Fruit fly (Drosophila melanogaster): ENCODE measurements around the gene Ccdc39.

Gene Ccdc39

DNA sequence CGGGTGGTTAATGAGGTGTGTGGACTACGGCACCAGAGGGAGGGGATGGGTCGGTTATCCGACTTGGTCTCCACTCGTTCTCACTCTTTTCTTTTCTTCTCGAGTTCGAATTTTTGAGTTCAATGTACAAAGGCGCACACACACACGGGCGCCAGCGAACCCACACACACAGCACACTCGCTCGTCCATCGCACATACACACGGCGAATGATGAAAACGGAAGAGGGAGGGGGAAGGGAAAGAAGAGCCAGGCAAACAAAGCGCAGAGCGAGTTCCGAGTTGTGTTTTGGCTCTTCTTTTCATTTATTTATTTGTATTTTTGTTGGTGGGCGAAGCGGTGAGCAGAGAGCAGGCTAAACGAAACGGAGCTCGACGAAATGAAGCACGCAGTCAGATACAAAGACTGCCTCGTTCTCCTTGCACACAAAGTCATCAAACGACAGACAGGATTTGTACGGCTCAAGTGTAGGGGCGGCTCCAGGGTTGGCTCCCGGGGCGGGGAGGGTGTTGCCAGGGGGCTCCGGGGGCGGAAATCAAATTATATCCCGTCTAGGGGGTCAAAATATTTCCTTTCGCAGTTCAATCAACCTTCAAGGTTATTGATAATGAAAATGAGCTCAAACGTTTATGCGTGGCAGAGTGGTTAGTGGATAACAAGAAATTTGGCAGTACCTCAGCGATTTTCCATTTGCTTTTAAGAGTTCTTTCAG lies 25.6 kb upstream of the Ccdc39 start:
- TF ChIP-seq EcR (GFP tag; optimal IDR thresholded peaks at IDR 0.05), result peak; percentile 84 to 87
- TF ChIP-seq usp (GFP tag; optimal IDR thresholded peaks at IDR 0.05), result no peak

DNA sequence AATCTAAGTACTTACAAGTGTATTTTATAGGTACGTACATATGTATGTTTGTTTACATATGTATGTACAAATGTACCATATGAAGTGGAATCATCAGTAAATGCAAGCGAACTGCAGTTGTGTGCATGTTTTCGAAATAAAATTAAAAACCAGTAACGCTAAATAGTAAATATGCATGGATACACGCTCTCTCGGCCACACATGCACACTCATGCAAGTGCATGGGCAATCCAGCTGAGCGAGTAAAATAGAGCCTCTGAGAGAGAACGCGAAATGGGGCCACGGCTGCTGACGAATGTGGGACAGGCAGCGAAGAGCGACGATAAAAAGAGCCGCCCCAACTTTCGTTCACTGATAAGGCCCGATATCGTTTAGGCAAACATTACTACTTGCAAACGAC lies 23.1 kb upstream of the Ccdc39 start:
- TF ChIP-seq EcR (GFP tag; optimal IDR thresholded peaks at IDR 0.05) (no peak), pan (optimal IDR thresholded peaks at IDR 0.05) (no peak), psq (optimal IDR thresholded peaks at IDR 0.05) (no peak), usp (GFP tag; optimal IDR thresholded peaks at IDR 0.05) (no peak), Dll (optimal IDR thresholded peaks at IDR 0.05) (no peak), CG8478 (optimal IDR thresholded peaks at IDR 0.05) (no peak)

DNA sequence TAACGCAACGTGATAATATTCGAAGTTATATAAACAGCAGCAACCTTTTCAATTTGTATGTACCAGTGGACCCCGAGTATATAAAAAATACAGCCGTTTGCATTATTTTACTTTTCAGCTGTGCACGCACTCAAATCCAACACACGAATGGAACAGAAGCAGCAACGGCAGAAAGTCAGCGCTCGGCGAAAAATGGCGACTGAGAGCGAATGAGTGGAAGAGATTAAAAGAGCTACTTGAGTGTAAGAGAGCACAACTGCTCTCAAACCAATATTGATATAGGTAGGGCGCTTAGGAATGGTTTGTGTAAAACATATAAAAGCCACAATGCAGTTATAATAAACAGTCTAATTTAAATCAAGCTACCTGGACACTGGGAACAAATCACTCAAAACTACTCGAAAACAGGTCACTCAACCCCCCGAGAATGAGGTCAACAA lies 21.8 kb upstream of the Ccdc39 start:
- no peak for TF ChIP-seq psq (optimal IDR thresholded peaks at IDR 0.05)
- peak; percentile 76 to 78 for TF ChIP-seq EcR (GFP tag; optimal IDR thresholded peaks at IDR 0.05)

DNA sequence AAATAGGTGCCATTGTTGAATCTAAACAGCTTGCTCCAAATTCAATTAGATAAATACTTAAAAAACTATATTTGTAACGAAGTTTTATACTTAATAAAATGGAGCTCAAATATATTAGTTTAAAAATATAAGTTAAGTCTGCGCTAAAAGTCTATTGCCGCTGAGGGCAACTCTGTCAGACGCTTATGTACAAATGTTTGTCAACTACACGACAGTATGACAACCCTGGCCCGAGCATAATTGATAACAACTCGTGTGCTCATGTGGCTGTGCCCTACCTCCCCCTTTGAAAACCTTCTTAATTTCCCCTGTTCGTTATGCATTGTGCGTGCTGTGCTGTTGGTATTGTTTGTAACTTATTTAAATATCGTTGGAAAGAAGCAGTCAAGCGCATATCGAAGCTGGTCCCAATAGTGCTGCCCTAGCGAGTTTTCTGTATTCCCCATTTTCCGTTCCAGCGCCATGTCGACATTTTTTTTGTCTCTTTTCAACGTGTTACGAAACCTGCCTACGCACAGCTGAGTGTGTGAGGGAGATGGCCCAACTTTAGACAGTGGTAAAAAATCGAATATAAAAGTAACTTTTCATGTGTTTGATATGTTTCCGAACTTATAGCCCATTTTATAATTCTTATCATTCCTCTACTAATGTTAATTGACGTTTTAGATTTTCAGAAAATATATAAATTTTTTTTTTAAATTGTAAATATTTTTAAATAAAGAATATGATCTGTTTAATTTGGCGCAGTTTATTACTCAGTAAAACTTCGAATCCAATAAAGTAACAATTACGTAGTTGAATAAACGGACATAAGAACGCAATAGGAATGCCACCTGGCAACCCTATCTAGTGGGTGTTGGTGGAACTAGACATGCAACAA lies 20.5 kb upstream of the Ccdc39 start:
- TF ChIP-seq psq (optimal IDR thresholded peaks at IDR 0.05) (no peak), usp (GFP tag; optimal IDR thresholded peaks at IDR 0.05) (no peak), EcR (GFP tag; optimal IDR thresholded peaks at IDR 0.05) (no peak), CG8478 (optimal IDR thresholded peaks at IDR 0.05) (no peak), Dll (optimal IDR thresholded peaks at IDR 0.05) (no peak), pan (optimal IDR thresholded peaks at IDR 0.05) (no peak)

DNA sequence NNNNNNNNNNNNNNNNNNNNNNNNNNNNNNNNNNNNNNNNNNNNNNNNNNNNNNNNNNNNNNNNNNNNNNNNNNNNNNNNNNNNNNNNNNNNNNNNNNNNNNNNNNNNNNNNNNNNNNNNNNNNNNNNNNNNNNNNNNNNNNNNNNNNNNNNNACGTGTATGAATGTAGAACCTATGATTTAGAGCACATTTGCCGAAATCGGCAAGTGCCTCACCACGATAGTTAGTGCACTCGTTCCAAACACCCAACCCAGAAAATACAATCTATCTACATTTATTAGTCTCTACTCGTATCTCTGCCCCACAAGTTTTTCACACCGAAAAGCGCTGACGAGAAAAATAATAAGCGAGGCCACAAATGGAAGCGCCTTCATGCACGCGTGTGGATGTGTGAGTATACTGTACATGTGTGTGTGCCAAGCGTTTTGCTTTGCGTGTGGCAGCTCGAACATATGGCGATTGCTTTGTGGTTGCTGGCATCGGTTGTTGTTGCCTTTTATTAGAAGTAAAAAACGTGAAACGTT lies 19.7 kb upstream of the Ccdc39 start:
- TF ChIP-seq usp (GFP tag; optimal IDR thresholded peaks at IDR 0.05), result no peak
- TF ChIP-seq EcR (GFP tag; optimal IDR thresholded peaks at IDR 0.05), result no peak
- no peak for TF ChIP-seq pan (optimal IDR thresholded peaks at IDR 0.05)
- no peak for TF ChIP-seq Dll (optimal IDR thresholded peaks at IDR 0.05)
- no peak for TF ChIP-seq CG8478 (optimal IDR thresholded peaks at IDR 0.05)
- TF ChIP-seq psq (optimal IDR thresholded peaks at IDR 0.05), result no peak

DNA sequence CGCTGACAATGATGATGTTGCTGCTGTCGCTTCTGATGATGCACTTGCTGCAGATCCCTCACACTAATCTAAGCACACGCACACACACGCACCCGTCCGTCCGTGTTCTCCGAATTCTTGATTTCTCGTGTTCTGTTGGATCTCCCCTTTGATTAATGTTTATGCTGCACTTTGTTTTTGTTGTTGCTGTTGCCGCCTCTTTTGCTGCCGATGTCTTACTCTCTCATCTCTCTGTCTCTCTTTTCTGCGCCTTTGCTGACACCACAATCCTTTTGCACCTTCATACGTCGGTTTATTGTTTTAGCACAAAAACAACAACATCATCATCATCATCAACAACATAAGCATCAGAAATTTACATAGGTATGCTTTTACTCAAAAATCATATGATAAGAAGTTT lies 13.5 kb upstream of the Ccdc39 start:
- TF ChIP-seq CG8478 (optimal IDR thresholded peaks at IDR 0.05), result no peak
- TF ChIP-seq Dll (optimal IDR thresholded peaks at IDR 0.05), result no peak
- no peak for TF ChIP-seq pan (optimal IDR thresholded peaks at IDR 0.05)
- TF ChIP-seq psq (optimal IDR thresholded peaks at IDR 0.05), result no peak
- TF ChIP-seq EcR (GFP tag; optimal IDR thresholded peaks at IDR 0.05), result no peak
- TF ChIP-seq usp (GFP tag; optimal IDR thresholded peaks at IDR 0.05), result no peak

DNA sequence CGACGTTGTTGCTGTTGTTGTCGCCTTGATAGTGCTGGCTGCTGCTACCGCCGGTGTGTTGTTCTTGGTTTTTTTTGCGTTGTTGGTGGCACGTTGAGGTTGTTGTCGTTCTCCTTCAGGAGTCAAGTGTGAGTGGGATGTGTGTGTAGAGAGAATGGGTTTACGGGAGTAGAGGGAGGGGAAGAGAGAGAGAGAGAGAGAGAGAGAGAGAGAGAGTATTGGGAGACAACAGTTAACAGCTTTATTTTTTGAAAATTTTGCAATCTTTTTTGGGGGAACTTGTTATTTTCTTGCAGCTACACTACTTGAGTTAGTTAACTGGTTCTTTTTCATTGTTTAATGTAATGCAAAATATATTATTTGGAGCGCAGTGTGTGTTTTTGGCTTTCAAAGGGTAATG lies 13.1 kb upstream of the Ccdc39 start:
- TF ChIP-seq Dll (optimal IDR thresholded peaks at IDR 0.05) (no peak), usp (GFP tag; optimal IDR thresholded peaks at IDR 0.05) (no peak), CG8478 (optimal IDR thresholded peaks at IDR 0.05) (no peak), EcR (GFP tag; optimal IDR thresholded peaks at IDR 0.05) (no peak), pan (optimal IDR thresholded peaks at IDR 0.05) (no peak), psq (optimal IDR thresholded peaks at IDR 0.05) (no peak)

DNA sequence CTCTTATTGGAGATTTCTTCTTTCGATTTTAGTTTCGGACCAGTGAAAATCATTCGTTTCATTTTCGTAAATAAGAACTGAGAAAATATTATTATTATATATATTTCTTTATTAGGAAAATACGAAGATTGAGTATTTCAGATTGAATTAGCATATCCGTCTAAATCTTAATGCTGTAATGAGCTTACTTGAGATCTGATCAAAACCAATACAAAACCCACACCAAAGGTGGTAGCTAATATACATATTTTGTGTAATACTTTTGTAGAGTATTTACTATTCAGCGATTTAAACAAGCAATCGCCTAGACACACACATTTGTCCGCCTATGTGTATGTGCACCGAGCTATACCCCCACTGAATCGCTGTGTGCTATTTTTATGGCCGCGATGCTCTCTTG lies 3.8 kb downstream of the Ccdc39 start:
- TF ChIP-seq psq (optimal IDR thresholded peaks at IDR 0.05) (no peak), EcR (GFP tag; optimal IDR thresholded peaks at IDR 0.05) (no peak), pan (optimal IDR thresholded peaks at IDR 0.05) (no peak), Dll (optimal IDR thresholded peaks at IDR 0.05) (no peak), CG8478 (optimal IDR thresholded peaks at IDR 0.05) (no peak), usp (GFP tag; optimal IDR thresholded peaks at IDR 0.05) (no peak)

DNA sequence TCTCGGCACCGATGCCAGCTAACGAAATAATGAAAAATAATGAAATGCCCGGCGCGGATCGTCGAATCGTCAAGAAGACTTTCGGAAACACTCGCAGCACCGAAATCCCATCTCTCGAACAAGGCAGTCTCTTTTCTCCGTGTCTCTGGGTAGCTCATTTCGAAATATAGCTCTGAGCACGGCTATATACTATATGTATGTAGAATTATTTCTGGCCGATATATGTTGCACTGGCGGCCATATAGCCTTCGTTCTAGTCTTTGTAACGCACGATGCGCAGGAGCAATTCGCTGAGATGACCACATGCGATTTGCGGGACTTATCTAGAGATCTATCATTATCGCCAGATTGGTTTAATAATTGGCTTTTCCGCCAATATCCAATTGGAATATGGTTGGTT lies 4.3 kb downstream of the Ccdc39 start, which contains the start of gene CG14655:
Gene CG14655, minus strand, starts transcription at position 41 of the 400 bp plus-strand sequence.
- no peak for TF ChIP-seq CG8478 (optimal IDR thresholded peaks at IDR 0.05)
- no peak for TF ChIP-seq usp (GFP tag; optimal IDR thresholded peaks at IDR 0.05)
- TF ChIP-seq psq (optimal IDR thresholded peaks at IDR 0.05), result no peak
- TF ChIP-seq EcR (GFP tag; optimal IDR thresholded peaks at IDR 0.05), result no peak
- TF ChIP-seq pan (optimal IDR thresholded peaks at IDR 0.05), result no peak
- TF ChIP-seq Dll (optimal IDR thresholded peaks at IDR 0.05), result no peak

DNA sequence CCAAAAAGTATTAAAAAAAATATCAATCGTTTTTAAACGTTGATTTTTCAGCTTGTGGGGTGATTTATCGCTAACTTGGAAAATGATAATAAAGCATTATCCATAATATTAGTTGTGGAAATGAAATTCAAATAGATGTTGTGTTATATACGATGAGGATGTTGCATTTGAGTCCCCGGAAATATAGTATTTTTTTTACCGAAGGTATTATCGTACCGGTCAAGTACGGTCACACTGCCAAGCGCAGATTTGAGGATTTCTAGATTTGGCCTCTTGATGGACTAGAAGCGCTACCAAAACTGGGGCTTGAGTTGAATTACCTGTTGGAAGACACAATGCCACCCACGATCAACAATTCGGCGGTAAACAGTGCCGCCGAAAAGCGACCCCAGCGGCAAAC lies 9.2 kb downstream of the Ccdc39 start:
- TF ChIP-seq EcR (GFP tag; optimal IDR thresholded peaks at IDR 0.05), result no peak
- no peak for TF ChIP-seq psq (optimal IDR thresholded peaks at IDR 0.05)
- no peak for TF ChIP-seq CG8478 (optimal IDR thresholded peaks at IDR 0.05)
- TF ChIP-seq usp (GFP tag; optimal IDR thresholded peaks at IDR 0.05), result no peak
- TF ChIP-seq Dll (optimal IDR thresholded peaks at IDR 0.05), result no peak
- TF ChIP-seq pan (optimal IDR thresholded peaks at IDR 0.05), result no peak

DNA sequence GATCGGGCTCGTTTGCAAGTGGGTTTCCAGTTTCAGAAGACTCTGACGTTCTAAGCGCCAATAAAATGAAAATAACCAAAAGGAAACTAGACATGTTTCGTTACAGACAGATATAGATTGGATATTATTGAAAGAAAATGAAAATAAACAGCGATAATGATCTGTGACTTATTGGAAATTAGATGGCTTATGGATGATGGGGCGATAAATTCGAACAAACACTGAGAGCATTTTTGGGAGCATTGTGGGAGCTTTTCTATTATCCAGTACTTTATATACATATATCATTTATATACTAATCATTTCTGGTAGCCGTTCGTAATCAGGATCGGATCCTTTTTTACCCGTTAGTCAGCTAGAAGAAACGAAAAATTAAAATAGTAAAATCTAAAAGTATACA lies 9.6 kb downstream of the Ccdc39 start, which contains the start of gene CG44088:
Gene CG44088, minus strand, starts transcription at position 101 of the 400 bp plus-strand sequence.
- no peak for TF ChIP-seq pan (optimal IDR thresholded peaks at IDR 0.05)
- TF ChIP-seq usp (GFP tag; optimal IDR thresholded peaks at IDR 0.05), result no peak
- no peak for TF ChIP-seq psq (optimal IDR thresholded peaks at IDR 0.05)
- no peak for TF ChIP-seq Dll (optimal IDR thresholded peaks at IDR 0.05)
- no peak for TF ChIP-seq EcR (GFP tag; optimal IDR thresholded peaks at IDR 0.05)
- no peak for TF ChIP-seq CG8478 (optimal IDR thresholded peaks at IDR 0.05)

DNA sequence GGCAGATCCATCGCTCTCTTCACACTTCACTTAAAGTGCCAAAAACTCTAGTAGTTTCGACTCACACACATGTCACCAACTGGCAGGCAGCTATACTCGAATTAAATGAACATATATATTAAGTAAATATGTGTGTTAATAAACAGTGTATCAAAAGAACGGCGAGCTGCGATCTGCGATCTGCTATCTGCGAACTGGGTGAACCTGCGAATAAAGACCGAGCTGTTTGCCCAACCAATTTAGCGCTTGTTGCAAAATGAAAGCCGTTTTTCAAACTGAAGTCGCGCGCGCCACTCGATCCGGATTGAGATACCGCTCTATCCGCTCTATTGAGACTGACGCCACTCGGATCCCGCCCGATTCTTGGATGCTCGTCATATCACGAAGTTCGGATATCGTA lies 11.4 kb downstream of the Ccdc39 start, which contains the start of gene CG44098:
Gene CG44098, minus strand, starts transcription at position 101 of the 400 bp plus-strand sequence.
- TF ChIP-seq pan (optimal IDR thresholded peaks at IDR 0.05) (no peak), psq (optimal IDR thresholded peaks at IDR 0.05) (no peak), CG8478 (optimal IDR thresholded peaks at IDR 0.05) (no peak), usp (GFP tag; optimal IDR thresholded peaks at IDR 0.05) (no peak), EcR (GFP tag; optimal IDR thresholded peaks at IDR 0.05) (no peak), Dll (optimal IDR thresholded peaks at IDR 0.05) (no peak)
